Fruit fly (Drosophila melanogaster) whole organism, embryonic: ENCODE data around the gene ATPsynD.

Experiments used
- Bteb2 ChIP-seq: fragments of 200-800 bp; sonication (Bioruptor generic); optimal IDR thresholded peaks from 2 replicates; lab custom pipeline; 2016; ENCODE audit warnings: missing biosample characterization, missing genetic modification characterization
- CG10209 ChIP-seq: fragments of 200-800 bp; sonication (Bioruptor generic); optimal IDR thresholded peaks from 3 replicates; lab custom pipeline; 2017; ENCODE audit warnings: missing biosample characterization, mild to moderate bottlenecking, missing genetic modification characterization, missing genetic modification reagents
- CG10543 ChIP-seq: fragments of 200-800 bp; sonication (Bioruptor generic); optimal IDR thresholded peaks from 3 replicates; lab custom pipeline; 2017; ENCODE audit warnings: missing biosample characterization, mild to moderate bottlenecking, missing genetic modification characterization, moderate library complexity
- CG11456 ChIP-seq: fragments of 200-800 bp; sonication (Bioruptor generic); IDR thresholded peaks from 3 replicates; pipeline ENCODE4 v1.3.6; 2022; ENCODE audit warnings: missing biosample characterization, missing genetic modification characterization
- CG12071 ChIP-seq: fragments of 200-800 bp; sonication (Bioruptor generic); optimal IDR thresholded peaks from 3 replicates; lab custom pipeline; 2018; ENCODE audit warnings: missing biosample characterization, mild to moderate bottlenecking, missing genetic modification characterization
- CG14014 ChIP-seq: fragments of 200-800 bp; sonication (Bioruptor generic); IDR thresholded peaks from 2 replicates; pipeline ENCODE4 v1.3.6; 2022; ENCODE audit warnings: missing biosample characterization, missing genetic modification characterization
- CG14050 ChIP-seq: fragments of 200-800 bp; sonication (Bioruptor generic); IDR thresholded peaks from 3 replicates; pipeline ENCODE4 v1.3.6; 2022; ENCODE audit warnings: missing biosample characterization, missing genetic modification characterization
- CG14667 ChIP-seq: fragments of 200-800 bp; sonication (Bioruptor generic); IDR thresholded peaks from 2 replicates; pipeline ENCODE4 v1.3.6; 2022; ENCODE audit warnings: missing biosample characterization, missing genetic modification characterization
- CG14710 ChIP-seq: fragments of 200-800 bp; sonication (Bioruptor generic); optimal IDR thresholded peaks from 3 replicates; lab custom pipeline; 2019; ENCODE audit warnings: missing biosample characterization, mild to moderate bottlenecking, missing genetic modification characterization, moderate library complexity
- CG16813 ChIP-seq: fragments of 200-800 bp; sonication (Bioruptor generic); IDR thresholded peaks from 3 replicates; pipeline ENCODE4 v1.3.6; 2022; ENCODE audit warnings: missing biosample characterization, missing genetic modification characterization; ENCODE audit not compliant: partially characterized antibody
- CG16815 ChIP-seq: fragments of 200-800 bp; sonication (Bioruptor generic); optimal IDR thresholded peaks from 3 replicates; lab custom pipeline; 2017; ENCODE audit warnings: missing biosample characterization, mild to moderate bottlenecking, missing genetic modification characterization
- CG16863 ChIP-seq: fragments of 200-800 bp; sonication (Bioruptor generic); optimal IDR thresholded peaks from 3 replicates; lab custom pipeline; 2016; ENCODE audit warnings: missing biosample characterization, missing genetic modification characterization
- CG17829 ChIP-seq: fragments of 200-800 bp; optimal IDR thresholded peaks from 2 replicates; lab custom pipeline; 2019; ENCODE audit warnings: missing biosample characterization, mild to moderate bottlenecking, missing genetic modification characterization, moderate library complexity
- CG17912 ChIP-seq: fragments of 200-800 bp; sonication (Bioruptor generic); optimal IDR thresholded peaks from 2 replicates; lab custom pipeline; 2018; ENCODE audit warnings: missing biosample characterization, mild to moderate bottlenecking, missing genetic modification characterization
- CG2199 ChIP-seq: fragments of 200-800 bp; sonication (Bioruptor generic); IDR thresholded peaks from 3 replicates; pipeline ENCODE4 v1.3.6; 2022; ENCODE audit warnings: missing biosample characterization, missing genetic modification characterization
- CG3281 ChIP-seq: fragments of 200-800 bp; sonication (Bioruptor generic); optimal IDR thresholded peaks from 3 replicates; lab custom pipeline; 2017; ENCODE audit warnings: missing biosample characterization, mild to moderate bottlenecking, missing genetic modification characterization
- CG34224 ChIP-seq: fragments of 200-800 bp; sonication (Bioruptor generic); IDR thresholded peaks from 3 replicates; pipeline ENCODE4 v1.3.6; 2022; ENCODE audit warnings: missing biosample characterization, missing genetic modification characterization; ENCODE audit not compliant: partially characterized antibody
- CG4360 ChIP-seq: fragments of 200-800 bp; sonication (Bioruptor generic); IDR thresholded peaks from 2 replicates; pipeline ENCODE4 v1.3.6; 2022; ENCODE audit warnings: missing biosample characterization, missing genetic modification characterization
- CG7839 ChIP-seq: fragments of 200-800 bp; sonication (Bioruptor generic); optimal IDR thresholded peaks from 3 replicates; lab custom pipeline; 2018; ENCODE audit warnings: missing biosample characterization, mild to moderate bottlenecking, missing genetic modification characterization, moderate library complexity
- CG7987 ChIP-seq: fragments of 200-800 bp; sonication (Bioruptor generic); optimal IDR thresholded peaks from 2 replicates; lab custom pipeline; 2018; ENCODE audit warnings: missing biosample characterization, mild to moderate bottlenecking, missing genetic modification characterization, moderate library complexity
- CG8944 ChIP-seq: fragments of 200-800 bp; sonication (Bioruptor generic); optimal IDR thresholded peaks from 3 replicates; lab custom pipeline; 2016; ENCODE audit warnings: missing biosample characterization, missing genetic modification characterization
- CG9727 ChIP-seq: fragments of 200-800 bp; sonication (Bioruptor generic); optimal IDR thresholded peaks from 3 replicates; lab custom pipeline; 2017; ENCODE audit warnings: missing biosample characterization, mild to moderate bottlenecking, missing genetic modification characterization
- D19A ChIP-seq: fragments of 200-800 bp; optimal IDR thresholded peaks from 3 replicates; lab custom pipeline; 2019; ENCODE audit warnings: missing biosample characterization, mild to moderate bottlenecking, missing genetic modification characterization, moderate library complexity
- Dip3 ChIP-seq: fragments of 200-800 bp; sonication (Bioruptor generic); optimal IDR thresholded peaks from 3 replicates; lab custom pipeline; 2016; ENCODE audit warnings: missing biosample characterization, missing genetic modification characterization
- ERR ChIP-seq: fragments of 200-800 bp; sonication (Bioruptor generic); optimal IDR thresholded peaks from 2 replicates; lab custom pipeline; 2016; ENCODE audit warnings: missing biosample characterization, missing genetic modification characterization
- Gsc ChIP-seq: fragments of 200-800 bp; sonication (Bioruptor generic); IDR thresholded peaks from 2 replicates; pipeline ENCODE4 v1.3.6; 2022; ENCODE audit warnings: missing biosample characterization, missing genetic modification characterization
- HLH4C ChIP-seq: fragments of 200-800 bp; sonication (Bioruptor generic); IDR thresholded peaks from 3 replicates; pipeline ENCODE4 v1.3.6; 2022; ENCODE audit warnings: missing biosample characterization, missing genetic modification characterization; ENCODE audit not compliant: partially characterized antibody
- Lpt ChIP-seq: fragments of >200 bp; optimal IDR thresholded peaks from 2 replicates; lab custom pipeline; 2018; ENCODE audit warnings: missing biosample characterization, missing genetic modification characterization
- MTF-1 ChIP-seq: fragments of 200-800 bp; sonication (Bioruptor generic); optimal IDR thresholded peaks from 2 replicates; lab custom pipeline; 2018; ENCODE audit warnings: missing biosample characterization, mild to moderate bottlenecking, missing genetic modification characterization, borderline replicate concordance
- NC2β ChIP-seq: fragments of 200-800 bp; sonication (Bioruptor generic); optimal IDR thresholded peaks from 2 replicates; lab custom pipeline; 2016; ENCODE audit warnings: missing biosample characterization, missing genetic modification characterization
- NK7.1 ChIP-seq: fragments of 200-800 bp; sonication (Bioruptor generic); optimal IDR thresholded peaks from 3 replicates; lab custom pipeline; 2016; ENCODE audit warnings: missing biosample characterization, missing genetic modification characterization
- Sox102F ChIP-seq: fragments of 200-800 bp; sonication (Bioruptor generic); optimal IDR thresholded peaks from 2 replicates; lab custom pipeline; 2018; ENCODE audit warnings: missing biosample characterization, mild to moderate bottlenecking, missing genetic modification characterization, moderate library complexity
- Ssrp ChIP-seq: fragments of 200-800 bp; sonication (Bioruptor generic); optimal IDR thresholded peaks from 2 replicates; lab custom pipeline; 2018; ENCODE audit warnings: missing biosample characterization, mild to moderate bottlenecking, missing genetic modification characterization, moderate library complexity
- Tbp ChIP-seq: fragments of >200 bp; optimal IDR thresholded peaks from 2 replicates; lab custom pipeline; 2018; ENCODE audit warnings: missing biosample characterization, missing genetic modification characterization
- amos ChIP-seq: fragments of 200-800 bp; sonication (Bioruptor generic); IDR thresholded peaks from 2 replicates; pipeline ENCODE4 v1.3.6; 2022; ENCODE audit warnings: missing biosample characterization, missing genetic modification characterization; ENCODE audit not compliant: partially characterized antibody
- cato ChIP-seq: fragments of 200-800 bp; sonication (Bioruptor generic); optimal IDR thresholded peaks from 2 replicates; lab custom pipeline; 2016; ENCODE audit warnings: missing biosample characterization, missing genetic modification characterization, borderline replicate concordance
- dati ChIP-seq: fragments of 200-800 bp; sonication (Bioruptor generic); IDR thresholded peaks from 2 replicates; pipeline ENCODE4 v1.3.6; 2022; ENCODE audit warnings: missing biosample characterization, missing genetic modification characterization
- her ChIP-seq: fragments of 200-800 bp; sonication (Bioruptor generic); optimal IDR thresholded peaks from 2 replicates; lab custom pipeline; 2016; ENCODE audit warnings: missing biosample characterization, missing genetic modification characterization
- kah ChIP-seq: fragments of 200-800 bp; sonication (Bioruptor generic); optimal IDR thresholded peaks from 2 replicates; lab custom pipeline; 2018; ENCODE audit warnings: missing biosample characterization, mild to moderate bottlenecking, missing genetic modification characterization
- ken ChIP-seq: fragments of 200-800 bp; sonication (Bioruptor generic); IDR thresholded peaks from 3 replicates; pipeline ENCODE4 v1.3.6; 2022; ENCODE audit warnings: missing biosample characterization, missing genetic modification characterization
- lola ChIP-seq, 3 experiments: fragments of >200 bp in 2 of 3; fragments of 200-800 bp in 1 of 3; sonication (Bioruptor generic) in 1 of 3; optimal IDR thresholded peaks; 2 replicates each; lab custom pipeline; 2017 to 2019; ENCODE audit warnings: missing biosample characterization in 3 of 3, missing genetic modification characterization in 3 of 3, mild to moderate bottlenecking in 1 of 3, moderate library complexity in 1 of 3
- nmo ChIP-seq: fragments of 200-800 bp; sonication (Bioruptor generic); optimal IDR thresholded peaks from 2 replicates; lab custom pipeline; 2018; ENCODE audit warnings: missing biosample characterization, mild to moderate bottlenecking, missing genetic modification characterization, moderate library complexity
- phol ChIP-seq: fragments of 200-800 bp; sonication (Bioruptor generic); optimal IDR thresholded peaks from 3 replicates; lab custom pipeline; 2018; ENCODE audit warnings: missing biosample characterization, mild to moderate bottlenecking, missing genetic modification characterization, moderate library complexity
- shn ChIP-seq: fragments of 200-800 bp; sonication (Bioruptor generic); optimal IDR thresholded peaks from 3 replicates; lab custom pipeline; 2016; ENCODE audit warnings: missing biosample characterization, missing genetic modification characterization
- slp2 ChIP-seq: fragments of 200-800 bp; sonication (Bioruptor generic); optimal IDR thresholded peaks from 2 replicates; lab custom pipeline; 2016; ENCODE audit warnings: missing biosample characterization, missing genetic modification characterization
- stc ChIP-seq: fragments of 200-800 bp; sonication (Bioruptor generic); IDR thresholded peaks from 2 replicates; pipeline ENCODE4 v1.3.6; 2022; ENCODE audit warnings: missing biosample characterization, missing genetic modification characterization
- sug ChIP-seq: fragments of 200-800 bp; optimal IDR thresholded peaks from 2 replicates; lab custom pipeline; 2019; ENCODE audit warnings: missing biosample characterization, mild to moderate bottlenecking, missing genetic modification characterization, moderate library complexity
- tap ChIP-seq: fragments of 200-800 bp; optimal IDR thresholded peaks from 3 replicates; lab custom pipeline; 2019; ENCODE audit warnings: missing biosample characterization, mild to moderate bottlenecking, missing genetic modification characterization, moderate library complexity
- vvl ChIP-seq: fragments of 200-800 bp; sonication (Bioruptor generic); IDR thresholded peaks from 2 replicates; pipeline ENCODE4 v1.3.6; 2022; ENCODE audit warnings: missing biosample characterization, missing genetic modification characterization

ATPsynD gene

DNA sequence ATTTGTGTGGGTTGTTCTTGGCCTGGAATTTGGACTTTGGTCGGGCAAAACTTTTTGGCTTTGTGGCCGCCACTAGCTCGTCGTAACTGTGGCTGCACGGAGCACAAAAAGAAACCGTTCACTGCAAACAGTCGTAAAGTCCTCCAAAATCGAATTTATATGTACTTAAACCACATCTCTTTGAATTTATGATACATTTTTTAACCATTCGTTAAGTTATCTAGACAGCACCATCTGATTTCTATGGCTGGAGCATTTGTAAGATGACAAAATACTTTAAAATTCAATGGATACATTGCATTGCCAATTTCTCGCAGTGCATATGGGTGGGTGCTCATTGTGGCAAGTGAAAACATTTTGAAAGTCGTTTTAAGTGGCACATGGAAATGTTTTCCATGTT lies 9.3 kb downstream of the ATPsynD start (continued):
- peak; percentile 19 for TF ChIP-seq phol (tag; lab: Kevin White, UChicago)
- no peak for TF ChIP-seq NK7.1

DNA sequence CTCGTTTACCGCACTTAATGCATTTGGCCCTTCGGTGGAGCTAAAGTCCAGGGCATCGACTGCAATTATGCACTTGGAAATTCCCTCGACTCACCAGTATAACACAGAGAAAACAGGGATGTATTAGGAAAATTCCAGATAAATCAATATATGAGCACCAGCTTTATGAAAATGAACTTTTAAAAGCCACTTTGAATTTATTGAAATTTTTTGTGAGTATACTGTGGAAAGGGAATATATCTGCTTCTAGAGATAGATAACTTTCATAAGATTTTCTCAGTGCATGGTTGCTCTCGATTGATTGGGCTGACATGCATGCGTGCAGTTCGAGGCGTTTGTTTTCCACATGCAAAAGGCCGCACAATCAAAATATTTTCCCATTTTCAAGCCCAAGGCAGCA lies 11.0 kb downstream of the ATPsynD start:
- no peak for TF ChIP-seq dati (GFP tag; lab: Robert Waterston, UW)
- 0 out of 2 replicates have a peak, but pooled peaks have one; percentile 28 for TF ChIP-seq CG14667 (GFP tag; lab: Robert Waterston, UW)
- TF ChIP-seq CG14014 (GFP tag; lab: Robert Waterston, UW): no peak
- no peak for TF ChIP-seq Bteb2 (GFP tag; lab: Kevin White, UChicago)
- TF ChIP-seq CG17912 (GFP tag; lab: Kevin White, UChicago): no peak
- no peak for TF ChIP-seq CG16815 (GFP tag; lab: Kevin White, UChicago)
- no peak for TF ChIP-seq CG14050 (GFP tag; lab: Robert Waterston, UW)
- TF ChIP-seq stc (GFP tag; lab: Robert Waterston, UW): peak; percentile 19; the same call in 1 of the 2 replicates
- TF ChIP-seq CG34224 (GFP tag; lab: Robert Waterston, UW): no peak
- TF ChIP-seq kah (GFP tag; lab: Kevin White, UChicago): no peak
- TF ChIP-seq Gsc: no peak
- peak; percentile 47 for TF ChIP-seq CG14710 (tag; lab: Kevin White, UChicago)
- TF ChIP-seq lola (GFP tag; optimal IDR thresholded peaks at IDR 0.05; lab: Kevin White, UChicago): peak in 1 of 3 experiments; percentile 46
- TF ChIP-seq Lpt: no peak
- TF ChIP-seq tap (tag; lab: Kevin White, UChicago): peak; percentile 43
- TF ChIP-seq CG9727 (GFP tag; lab: Kevin White, UChicago): peak; percentile 24
- no peak for TF ChIP-seq cato
- 0 out of 2 replicates have a peak, but pooled peaks have one; percentile 35 for TF ChIP-seq vvl (GFP tag; lab: Robert Waterston, UW)
- TF ChIP-seq CG10209 (GFP tag; lab: Kevin White, UChicago): peak; percentile 21
- TF ChIP-seq Tbp: no peak
- TF ChIP-seq CG10543 (GFP tag; lab: Kevin White, UChicago): no peak
- TF ChIP-seq CG12071 (GFP tag; lab: Kevin White, UChicago): no peak
- peak; percentile 67 for TF ChIP-seq Sox102F (GFP tag; lab: Kevin White, UChicago)
- no peak for TF ChIP-seq CG11456 (GFP tag; lab: Robert Waterston, UW)
- TF ChIP-seq her (GFP tag; lab: Kevin White, UChicago): no peak
- TF ChIP-seq CG16813 (GFP tag; lab: Robert Waterston, UW): no peak
- peak; percentile 4 for TF ChIP-seq nmo (GFP tag; lab: Kevin White, UChicago)
- peak; percentile 18 for TF ChIP-seq CG16863
- no peak for TF ChIP-seq Dip3
- no peak for TF ChIP-seq ERR (GFP tag; lab: Kevin White, UChicago)
- TF ChIP-seq shn: peak; percentile 1
- TF ChIP-seq MTF-1: no peak
- TF ChIP-seq CG7987: no peak
- TF ChIP-seq sug (tag; lab: Kevin White, UChicago): no peak
- no peak for TF ChIP-seq amos (GFP tag; lab: Robert Waterston, UW)
- no peak for TF ChIP-seq slp2
- peak; percentile 4 for TF ChIP-seq NC2β (GFP tag; lab: Kevin White, UChicago)
- no peak for TF ChIP-seq CG3281 (GFP tag; lab: Kevin White, UChicago)
- TF ChIP-seq ken (GFP tag; lab: Robert Waterston, UW): peak; percentile 41; the same call in 1 of the 3 replicates
- no peak for TF ChIP-seq CG8944 (GFP tag; lab: Kevin White, UChicago)
- TF ChIP-seq CG7839 (tag; lab: Kevin White, UChicago): peak; percentile 44
- no peak for TF ChIP-seq CG2199 (GFP tag; lab: Robert Waterston, UW)
- peak; percentile 58 for TF ChIP-seq Ssrp (tag; lab: Kevin White, UChicago)
- TF ChIP-seq HLH4C (GFP tag; lab: Robert Waterston, UW): no peak
- no peak for TF ChIP-seq CG4360 (GFP tag; lab: Robert Waterston, UW)
- peak; percentile 31 for TF ChIP-seq D19A (tag; lab: Kevin White, UChicago)
- TF ChIP-seq CG17829: peak; percentile 44
